Fruit fly (Drosophila melanogaster) Kc167 (cell line): ENCODE results near the gene CG7742.

Experiments
- Myc ChIP-seq: fragments of >200 bp; optimal IDR thresholded peaks from 2 replicates; lab custom pipeline; 2017; ENCODE audit warnings: missing external identifiers
- h ChIP-seq: fragments of >200 bp; optimal IDR thresholded peaks from 3 replicates; lab custom pipeline; 2018; ENCODE audit warnings: missing external identifiers
- insv ChIP-seq: fragments of >200 bp; optimal IDR thresholded peaks from 3 replicates; lab custom pipeline; 2018; ENCODE audit warnings: missing external identifiers
- psq ChIP-seq: fragments of >200 bp; optimal IDR thresholded peaks from 2 replicates; lab custom pipeline; 2017; ENCODE audit warnings: missing external identifiers
- ttk ChIP-seq: sonication (Bioruptor generic); optimal IDR thresholded peaks from 2 replicates; lab custom pipeline; 2017; ENCODE audit warnings: missing external identifiers

DNA sequence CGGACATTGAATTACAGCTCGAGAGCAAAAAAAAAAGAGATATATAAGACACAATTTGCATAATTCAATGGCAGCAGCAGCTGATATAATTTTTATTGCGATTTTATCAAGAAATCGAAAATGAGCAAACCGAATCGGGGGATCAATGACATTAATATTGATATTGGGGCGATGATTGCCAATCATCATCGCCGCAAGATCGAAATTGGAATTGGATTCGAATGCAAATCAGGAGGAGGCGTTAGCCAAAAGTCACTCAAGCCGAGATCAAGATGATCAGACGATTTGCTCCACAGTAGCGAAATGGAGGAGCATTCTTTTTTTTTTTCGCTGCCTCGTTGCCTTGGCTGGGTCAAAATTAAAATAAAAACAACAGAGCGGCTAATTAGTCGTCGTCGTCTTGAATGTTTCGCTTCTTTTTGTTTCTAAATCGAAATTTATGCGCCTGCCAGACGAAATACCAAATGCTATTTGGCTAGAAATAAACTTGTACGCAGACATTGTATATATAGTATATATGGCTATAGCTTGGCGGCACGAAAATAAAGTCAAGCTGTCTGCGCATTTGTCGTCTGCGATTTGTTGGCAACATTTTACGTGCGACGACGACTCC is 15.0 kb upstream of the CG7742 start:
- TF ChIP-seq psq (lab: Kevin White, UChicago) (no peak), h (lab: Kevin White, UChicago) (no peak), ttk (lab: Kevin White, UChicago) (no peak), Myc (no peak), insv (no peak)
